Fruit fly (Drosophila melanogaster) whole organism, embryonic: ENCODE results near the gene CG7565.
A peak's percentile ranks its signal among the peaks of the same experiment; 100 is the strongest.

Experiments used
- Awh ChIP-seq: fragments of 200-800 bp; sonication (Bioruptor generic); IDR thresholded peaks from 2 replicates; pipeline ENCODE4, ENCODE4 v1.3.6; 2022; ENCODE audit warnings: missing biosample characterization, missing genetic modification characterization
- B-H2 ChIP-seq: fragments of 200-800 bp; sonication (Bioruptor generic); optimal IDR thresholded peaks from 2 replicates; lab custom pipeline; 2018; ENCODE audit warnings: missing biosample characterization, mild to moderate bottlenecking, missing genetic modification characterization
- Bdp1 ChIP-seq: fragments of 200-800 bp; sonication (Bioruptor generic); optimal IDR thresholded peaks from 3 replicates; lab custom pipeline; 2016; ENCODE audit warnings: missing biosample characterization, missing genetic modification characterization
- CG1024 ChIP-seq: fragments of 200-800 bp; sonication (Bioruptor generic); IDR thresholded peaks from 2 replicates; pipeline ENCODE4 v1.3.6; 2022; ENCODE audit warnings: missing biosample characterization, missing genetic modification characterization
- CG10654 ChIP-seq: fragments of 200-800 bp; sonication (Bioruptor generic); optimal IDR thresholded peaks from 2 replicates; lab custom pipeline; 2016; ENCODE audit warnings: missing biosample characterization, missing genetic modification characterization
- CG11093 ChIP-seq: fragments of 200-800 bp; sonication (Bioruptor generic); IDR thresholded peaks from 3 replicates; pipeline ENCODE4 v1.3.6; 2022; ENCODE audit warnings: missing biosample characterization, missing genetic modification characterization
- CG11560 ChIP-seq: fragments of 200-800 bp; sonication (Bioruptor generic); IDR thresholded peaks from 3 replicates; pipeline ENCODE4 v1.3.6; 2022; ENCODE audit warnings: missing biosample characterization, missing genetic modification characterization
- CG12659 ChIP-seq: fragments of 200-800 bp; sonication (Bioruptor generic); optimal IDR thresholded peaks from 3 replicates; lab custom pipeline; 2017; ENCODE audit warnings: mild to moderate bottlenecking, missing biosample characterization, missing genetic modification reagents, missing genetic modification characterization
- CG13287 ChIP-seq: fragments of 200-800 bp; sonication (Bioruptor generic); IDR thresholded peaks from 2 replicates; pipeline ENCODE4 v1.3.6; 2022; ENCODE audit warnings: missing biosample characterization, missing genetic modification characterization; ENCODE audit not compliant: partially characterized antibody
- CG15479 ChIP-seq: fragments of 200-800 bp; sonication (Bioruptor generic); optimal IDR thresholded peaks from 3 replicates; lab custom pipeline; 2019; ENCODE audit warnings: missing biosample characterization, mild to moderate bottlenecking, missing genetic modification characterization, moderate library complexity
- CG1647 ChIP-seq: fragments of 200-800 bp; sonication (Bioruptor generic); optimal IDR thresholded peaks from 3 replicates; lab custom pipeline; 2016; ENCODE audit warnings: missing biosample characterization, missing genetic modification characterization
- CG17912 ChIP-seq: fragments of 200-800 bp; sonication (Bioruptor generic); optimal IDR thresholded peaks from 2 replicates; lab custom pipeline; 2018; ENCODE audit warnings: missing biosample characterization, mild to moderate bottlenecking, missing genetic modification characterization
- CG18764 ChIP-seq: fragments of 200-800 bp; sonication (Bioruptor generic); optimal IDR thresholded peaks from 3 replicates; lab custom pipeline; 2016; ENCODE audit warnings: missing biosample characterization, missing genetic modification characterization
- CG2120 ChIP-seq: fragments of 200-800 bp; sonication (Bioruptor generic); optimal IDR thresholded peaks from 3 replicates; lab custom pipeline; 2016; ENCODE audit warnings: missing biosample characterization, missing genetic modification characterization
- CG2678 ChIP-seq: fragments of 200-800 bp; sonication (Bioruptor generic); optimal IDR thresholded peaks from 3 replicates; lab custom pipeline; 2019; ENCODE audit warnings: missing biosample characterization, mild to moderate bottlenecking, missing genetic modification characterization, moderate library complexity
- CG32767 ChIP-seq: fragments of 200-800 bp; sonication (Bioruptor generic); IDR thresholded peaks from 2 replicates; pipeline ENCODE4 v1.3.6; 2022; ENCODE audit warnings: missing biosample characterization, missing genetic modification characterization
- CG5245 ChIP-seq: fragments of 200-800 bp; sonication (Bioruptor generic); optimal IDR thresholded peaks from 3 replicates; lab custom pipeline; 2016; ENCODE audit warnings: missing biosample characterization, missing genetic modification characterization
- CG7786 ChIP-seq: fragments of 200-800 bp; sonication (Bioruptor generic); optimal IDR thresholded peaks from 2 replicates; lab custom pipeline; 2016; ENCODE audit warnings: missing biosample characterization, missing genetic modification characterization
- CG7987 ChIP-seq: fragments of 200-800 bp; sonication (Bioruptor generic); optimal IDR thresholded peaks from 2 replicates; lab custom pipeline; 2018; ENCODE audit warnings: missing biosample characterization, mild to moderate bottlenecking, missing genetic modification characterization, moderate library complexity
- Fer1 ChIP-seq: fragments of 200-800 bp; sonication (Bioruptor generic); optimal IDR thresholded peaks from 2 replicates; lab custom pipeline; 2017; ENCODE audit warnings: missing biosample characterization, mild to moderate bottlenecking, missing genetic modification characterization
- Fer3 ChIP-seq: fragments of 200-800 bp; sonication (Bioruptor generic); optimal IDR thresholded peaks from 2 replicates; lab custom pipeline; 2018; ENCODE audit warnings: missing biosample characterization, mild to moderate bottlenecking, missing genetic modification characterization, moderate library complexity
- HLH3B ChIP-seq: fragments of 200-800 bp; sonication (Bioruptor generic); IDR thresholded peaks from 2 replicates; pipeline ENCODE4 v1.3.6; 2022; ENCODE audit warnings: missing biosample characterization, missing genetic modification characterization
- HLHmδ ChIP-seq: fragments of 200-800 bp; sonication (Bioruptor generic); optimal IDR thresholded peaks from 2 replicates; lab custom pipeline; 2018; ENCODE audit warnings: missing biosample characterization, mild to moderate bottlenecking, missing genetic modification characterization, moderate library complexity
- Hand ChIP-seq: fragments of 200-800 bp; sonication (Bioruptor generic); optimal IDR thresholded peaks from 2 replicates; lab custom pipeline; 2017; ENCODE audit warnings: mild to moderate bottlenecking, missing biosample characterization, missing genetic modification reagents, missing genetic modification characterization
- Hsf ChIP-seq: fragments of 200-800 bp; sonication (Bioruptor generic); optimal IDR thresholded peaks from 3 replicates; lab custom pipeline; 2016; ENCODE audit warnings: missing biosample characterization, missing genetic modification characterization
- Kr ChIP-seq: fragments of 200-800 bp; sonication (Bioruptor generic); optimal IDR thresholded peaks from 2 replicates; lab custom pipeline; 2017; ENCODE audit warnings: missing biosample characterization, mild to moderate bottlenecking, missing genetic modification characterization
- MBD-R2 ChIP-seq: fragments of 200-800 bp; sonication (Bioruptor generic); IDR thresholded peaks from 2 replicates; pipeline ENCODE4 v1.3.6; 2022; ENCODE audit warnings: missing biosample characterization, missing genetic modification characterization
- Mes4 ChIP-seq: fragments of 200-800 bp; sonication (Bioruptor generic); optimal IDR thresholded peaks from 2 replicates; lab custom pipeline; 2016; ENCODE audit warnings: missing biosample characterization, missing genetic modification characterization
- Trl ChIP-seq, 3 experiments: fragments of >200 bp in 2 of 3; fragments of 200-800 bp in 1 of 3; sonication (Bioruptor generic) in 1 of 3; optimal IDR thresholded peaks; 2 replicates in 1 of 3; 3 replicates in 2 of 3; lab custom pipeline; 2016 to 2017; ENCODE audit warnings: missing biosample characterization in 1 of 3, missing genetic modification characterization in 1 of 3
- cad ChIP-seq: fragments of >200 bp; optimal IDR thresholded peaks from 2 replicates; lab custom pipeline; 2017; ENCODE audit warnings: missing biosample characterization, missing genetic modification characterization
- chinmo ChIP-seq: fragments of 200-800 bp; sonication (Bioruptor generic); IDR thresholded peaks from 4 replicates; pipeline ENCODE4 v1.3.6; 2022; ENCODE audit warnings: missing biosample characterization, missing genetic modification characterization; ENCODE audit not compliant: partially characterized antibody
- ci ChIP-seq: fragments of 200-800 bp; sonication (Bioruptor generic); IDR thresholded peaks from 3 replicates; pipeline ENCODE4 v1.3.6; 2022; ENCODE audit warnings: missing biosample characterization, missing genetic modification characterization
- croc ChIP-seq: fragments of 200-800 bp; sonication (Bioruptor generic); conservative IDR thresholded peaks from 3 replicates; pipeline ENCODE4 v1.3.6; 2022; ENCODE audit warnings: missing biosample characterization, missing genetic modification characterization
- crol ChIP-seq: fragments of 200-800 bp; sonication (Bioruptor generic); IDR thresholded peaks from 2 replicates; pipeline ENCODE4 v1.3.6; 2022; ENCODE audit warnings: missing biosample characterization, missing genetic modification characterization
- dmrt99B ChIP-seq: fragments of 200-800 bp; sonication (Bioruptor generic); optimal IDR thresholded peaks from 2 replicates; lab custom pipeline; 2018; ENCODE audit warnings: missing biosample characterization, mild to moderate bottlenecking, missing genetic modification characterization, moderate library complexity
- esg ChIP-seq: fragments of 200-800 bp; sonication (Bioruptor generic); conservative IDR thresholded peaks from 2 replicates; pipeline ENCODE4 v1.3.6; 2022; ENCODE audit warnings: missing biosample characterization, missing genetic modification characterization
- fru ChIP-seq: fragments of >200 bp; optimal IDR thresholded peaks from 2 replicates; lab custom pipeline; 2017
- ken ChIP-seq: fragments of 200-800 bp; sonication (Bioruptor generic); IDR thresholded peaks from 3 replicates; pipeline ENCODE4 v1.3.6; 2022; ENCODE audit warnings: missing biosample characterization, missing genetic modification characterization
- onecut ChIP-seq: fragments of 200-800 bp; sonication (Bioruptor generic); IDR thresholded peaks from 2 replicates; pipeline ENCODE4 v1.3.6; 2022; ENCODE audit warnings: missing biosample characterization, missing genetic modification characterization
- pros ChIP-seq: fragments of 200-800 bp; sonication (Bioruptor generic); optimal IDR thresholded peaks from 3 replicates; lab custom pipeline; 2019; ENCODE audit warnings: missing biosample characterization, mild to moderate bottlenecking, missing genetic modification characterization, moderate library complexity
- repo ChIP-seq: fragments of 200-800 bp; sonication (Bioruptor generic); optimal IDR thresholded peaks from 2 replicates; lab custom pipeline; 2016; ENCODE audit warnings: missing biosample characterization, missing genetic modification characterization
- sens ChIP-seq: fragments of 200-800 bp; sonication (Bioruptor generic); peaks from one replicate; lab custom pipeline; 2016; ENCODE audit warnings: missing biosample characterization, missing genetic modification characterization
- slbo ChIP-seq: fragments of 200-800 bp; sonication (Bioruptor generic); IDR thresholded peaks from 2 replicates; pipeline ENCODE4 v1.3.6; 2022; ENCODE audit warnings: missing biosample characterization, missing genetic modification characterization
- slou ChIP-seq: fragments of 200-800 bp; sonication (Bioruptor generic); optimal IDR thresholded peaks from 3 replicates; lab custom pipeline; 2016; ENCODE audit warnings: missing biosample characterization, missing genetic modification characterization
- sna ChIP-seq: fragments of 200-800 bp; sonication (Bioruptor generic); IDR thresholded peaks from 2 replicates; pipeline ENCODE4 v1.3.6; 2022; ENCODE audit warnings: missing biosample characterization, missing genetic modification characterization; ENCODE audit not compliant: partially characterized antibody
- stc ChIP-seq: fragments of 200-800 bp; sonication (Bioruptor generic); IDR thresholded peaks from 2 replicates; pipeline ENCODE4 v1.3.6; 2022; ENCODE audit warnings: missing biosample characterization, missing genetic modification characterization
- tap ChIP-seq: fragments of 200-800 bp; optimal IDR thresholded peaks from 3 replicates; lab custom pipeline; 2019; ENCODE audit warnings: missing biosample characterization, mild to moderate bottlenecking, missing genetic modification characterization, moderate library complexity
- trem ChIP-seq: fragments of 200-800 bp; optimal IDR thresholded peaks from 3 replicates; lab custom pipeline; 2019; ENCODE audit warnings: missing biosample characterization, mild to moderate bottlenecking, missing genetic modification characterization, moderate library complexity
- tx ChIP-seq: fragments of 200-800 bp; sonication (Bioruptor generic); optimal IDR thresholded peaks from 2 replicates; lab custom pipeline; 2016; ENCODE audit warnings: missing biosample characterization, missing genetic modification characterization
- wor ChIP-seq: fragments of 200-800 bp; sonication (Bioruptor generic); IDR thresholded peaks from 2 replicates; pipeline ENCODE4 v1.3.6; 2022; ENCODE audit warnings: missing biosample characterization, missing genetic modification characterization
- zfh1 ChIP-seq: fragments of 200-800 bp; sonication (Bioruptor generic); IDR thresholded peaks from 3 replicates; pipeline ENCODE4 v1.3.6; 2022; ENCODE audit warnings: missing biosample characterization, missing genetic modification characterization

Gene CG7565

dm6 chr3L:8137448-8137906 lies 45.9 kb upstream of the CG7565 start, which contains the start of the genes Setx and mus301 (continued):
- peak; percentile 24; the same call in 1 of the 2 replicates for TF ChIP-seq CG1024 (GFP tag; lab: Robert Waterston, UW)
- TF ChIP-seq MBD-R2 (GFP tag; lab: Robert Waterston, UW), result peak; percentile 96
- TF ChIP-seq Fer3, result peak; percentile 70
- TF ChIP-seq CG5245 (GFP tag; lab: Kevin White, UChicago), result peak; percentile 67
- TF ChIP-seq tx (GFP tag; lab: Kevin White, UChicago), result peak; percentile 76
- peak; percentile 75 for TF ChIP-seq B-H2 (GFP tag; lab: Kevin White, UChicago)
- no peak for TF ChIP-seq dmrt99B
- peak; percentile 89 for TF ChIP-seq CG1647 (GFP tag; lab: Kevin White, UChicago)
- TF ChIP-seq tap (tag; lab: Kevin White, UChicago), result no peak
- peak; percentile 58; the same call in 1 of the 3 replicates for TF ChIP-seq ci (GFP tag; lab: Robert Waterston, UW)
- no peak for TF ChIP-seq Hand
- no peak for TF ChIP-seq crol (GFP tag; lab: Robert Waterston, UW)
- no peak for TF ChIP-seq sna
- no peak for TF ChIP-seq Kr
- TF ChIP-seq fru (lab: Kevin White, UChicago), result no peak
- TF ChIP-seq Trl (optimal IDR thresholded peaks at IDR 0.05; lab: Kevin White, UChicago), result no peak
- peak; percentile 89 for TF ChIP-seq Trl (GFP tag; optimal IDR thresholded peaks at IDR 0.05; lab: Kevin White, UChicago)
- TF ChIP-seq esg (GFP tag; lab: Robert Waterston, UW), result peak; percentile 59
- peak; percentile 83 for TF ChIP-seq CG7786 (GFP tag; lab: Kevin White, UChicago)
- TF ChIP-seq wor (GFP tag; lab: Robert Waterston, UW), result no peak
- TF ChIP-seq CG2678 (tag; lab: Kevin White, UChicago), result no peak
- no peak for TF ChIP-seq CG32767 (GFP tag; lab: Robert Waterston, UW)
- TF ChIP-seq CG15479 (GFP tag; lab: Kevin White, UChicago), result peak; percentile 20
- TF ChIP-seq HLHmδ, result no peak
- TF ChIP-seq Awh (GFP tag; lab: Robert Waterston, UW), result no peak
- TF ChIP-seq pros (GFP tag; lab: Kevin White, UChicago), result no peak
- TF ChIP-seq HLH3B (GFP tag; lab: Robert Waterston, UW), result peak; percentile 55
- TF ChIP-seq CG7987 (GFP tag; lab: Kevin White, UChicago), result peak; percentile 61
- peak; percentile 73 for TF ChIP-seq zfh1 (GFP tag; lab: Robert Waterston, UW)
- peak; percentile 78 for TF ChIP-seq slou (GFP tag; lab: Kevin White, UChicago)
- peak; percentile 26 for TF ChIP-seq Mes4 (GFP tag; lab: Kevin White, UChicago)
- peak; percentile 49 for TF ChIP-seq CG13287 (GFP tag; lab: Robert Waterston, UW)
- TF ChIP-seq CG12659 (GFP tag; lab: Kevin White, UChicago), result peak; percentile 94
- peak; percentile 19 for TF ChIP-seq CG17912 (GFP tag; lab: Kevin White, UChicago)
- TF ChIP-seq ken (GFP tag; lab: Robert Waterston, UW), result peak; percentile 70; the same call in 1 of the 3 replicates
- TF ChIP-seq CG11093, result peak; percentile 48; the same call in 1 of the 3 replicates
- TF ChIP-seq repo, result peak; percentile 58
- no peak; the same call in 1 of the 2 replicates for TF ChIP-seq onecut (GFP tag; lab: Robert Waterston, UW)
- TF ChIP-seq Bdp1 (GFP tag; lab: Kevin White, UChicago), result peak; percentile 80
- TF ChIP-seq CG2120 (GFP tag; lab: Kevin White, UChicago), result peak; percentile 94
- TF ChIP-seq slbo, result peak; percentile 90
- TF ChIP-seq chinmo (GFP tag; lab: Robert Waterston, UW), result no peak
- peak; percentile 79 for TF ChIP-seq CG18764 (GFP tag; lab: Kevin White, UChicago)
- TF ChIP-seq stc, result no peak
- TF ChIP-seq sens (GFP tag; lab: Kevin White, UChicago), result peak; percentile 96
- TF ChIP-seq CG10654 (GFP tag; lab: Kevin White, UChicago), result peak; percentile 80
- TF ChIP-seq Fer1 (GFP tag; lab: Kevin White, UChicago), result no peak
- peak; percentile 37; the same call in 2 of the 3 replicates for TF ChIP-seq croc (GFP tag; lab: Robert Waterston, UW)
- TF ChIP-seq Hsf (GFP tag; lab: Kevin White, UChicago), result peak; percentile 89
- TF ChIP-seq cad, result no peak
- peak; percentile 86 for TF ChIP-seq trem (tag; lab: Kevin White, UChicago)
- TF ChIP-seq CG11560 (tag; lab: Robert Waterston, UW), result peak; percentile 60; the same call in 1 of the 3 replicates
